Fruit fly (Drosophila melanogaster): ENCODE results near the gene Mcm10.

Mcm10 gene

DNA sequence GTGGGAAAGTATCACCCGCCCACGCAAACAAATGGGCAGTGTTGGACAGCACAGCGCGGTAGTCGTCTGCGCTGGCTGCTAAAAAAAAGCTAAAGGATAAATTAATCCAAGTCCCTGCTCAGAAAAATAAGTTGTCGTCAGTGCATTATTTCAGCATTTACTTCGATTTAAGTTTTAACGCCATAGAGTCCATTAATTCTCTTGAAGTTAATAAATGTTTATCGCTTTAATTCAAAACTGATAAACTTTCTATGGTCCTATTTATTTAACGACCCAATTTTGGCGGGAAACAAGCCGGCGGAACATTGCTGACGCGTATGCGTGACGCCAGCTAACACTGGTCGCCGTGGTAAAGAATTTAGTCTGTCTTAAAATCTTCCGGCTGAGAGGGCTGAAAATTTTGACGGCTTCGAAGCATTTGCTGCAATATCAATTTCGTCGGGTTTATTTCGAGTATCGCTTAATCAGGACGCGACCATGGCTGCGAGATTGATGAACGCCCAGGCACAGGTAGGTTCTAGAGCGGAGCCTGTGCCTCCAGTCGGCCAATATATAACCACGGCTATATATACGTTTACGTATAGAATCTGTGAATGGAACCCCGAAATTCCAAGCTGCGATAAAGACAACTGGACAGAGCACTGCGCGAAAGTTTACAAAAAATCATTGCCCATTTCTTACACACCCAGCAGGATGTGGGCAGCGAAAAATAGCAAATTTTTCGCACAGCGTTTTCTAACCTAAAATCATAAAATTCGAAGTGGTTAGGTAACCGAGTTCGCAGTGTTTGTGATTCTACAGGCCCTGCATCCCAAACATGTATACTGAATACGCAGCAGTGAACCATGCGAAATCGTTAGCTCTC, 11.2 kb upstream of the Mcm10 start, which contains the start of the genes mAcon1, CG43345 and CG43346 (continued):
- TF ChIP-seq HLH54F (GFP tag; optimal IDR thresholded peaks at IDR 0.05) (peak; percentile 93), CG12659 (GFP tag; optimal IDR thresholded peaks at IDR 0.05) (peak; percentile 90), Neu2 (GFP tag; optimal IDR thresholded peaks at IDR 0.05; ENCODE audit: borderline replicate concordance) (peak; percentile 45), NfI (GFP tag; optimal IDR thresholded peaks at IDR 0.05) (peak; percentile 86), ttk (GFP tag; IDR thresholded peaks at IDR 0.05) (no peak), CG8359 (GFP tag; optimal IDR thresholded peaks at IDR 0.05; ENCODE audit: borderline replicate concordance) (peak; percentile 24), Dek (tag; optimal IDR thresholded peaks at IDR 0.05) (peak; percentile 74), CG8478 (optimal IDR thresholded peaks at IDR 0.05) (no peak), nmo (GFP tag; optimal IDR thresholded peaks at IDR 0.05) (peak; percentile 87), psq (GFP tag; optimal IDR thresholded peaks at IDR 0.05) (peak; percentile 6), slp2 (GFP tag; optimal IDR thresholded peaks at IDR 0.05) (peak; percentile 76), CTCF (GFP tag; optimal IDR thresholded peaks at IDR 0.05) (peak; percentile 21), ems (GFP tag; optimal IDR thresholded peaks at IDR 0.05) (peak; percentile 87), sqz (GFP tag; optimal IDR thresholded peaks at IDR 0.05) (no peak), tll (GFP tag; optimal IDR thresholded peaks at IDR 0.05) (peak; percentile 15 to 83), Nf-YC (tag; optimal IDR thresholded peaks at IDR 0.05) (no peak), cwo (GFP tag; optimal IDR thresholded peaks at IDR 0.05) (peak; percentile 68), Xrp1 (GFP tag; IDR thresholded peaks at IDR 0.05) (peak; percentile 79), CG8765 (GFP tag; IDR thresholded peaks at IDR 0.05) (peak; percentile 19; the same call in 1 of the 2 replicates), Adf1 (GFP tag; IDR thresholded peaks at IDR 0.05) (peak; percentile 32), cad (GFP tag; optimal IDR thresholded peaks at IDR 0.05) (no peak), CG15601 (tag; optimal IDR thresholded peaks at IDR 0.05) (no peak), ATbp (GFP tag; optimal IDR thresholded peaks at IDR 0.05) (peak; percentile 43), nerfin-2 (GFP tag; IDR thresholded peaks at IDR 0.05; ENCODE audit: partially characterized antibody) (no peak), Ravus (GFP tag; IDR thresholded peaks at IDR 0.05) (no peak), CG10543 (GFP tag; optimal IDR thresholded peaks at IDR 0.05) (peak; percentile 92), pum (GFP tag; optimal IDR thresholded peaks at IDR 0.05) (peak; percentile 90), CG17568 (GFP tag; optimal IDR thresholded peaks at IDR 0.05) (no peak), pho (GFP tag; optimal IDR thresholded peaks at IDR 0.05) (peak; percentile 94), Sin3A (optimal IDR thresholded peaks at IDR 0.05) (peak; percentile 97), kay (GFP tag; optimal IDR thresholded peaks at IDR 0.05) (peak; percentile 58), pfk (GFP tag; optimal IDR thresholded peaks at IDR 0.05) (peak; percentile 6), CG8944 (GFP tag; optimal IDR thresholded peaks at IDR 0.05) (peak; percentile 88), chm (GFP tag; IDR thresholded peaks at IDR 0.05) (peak; percentile 6; the same call in 1 of the 2 replicates), CG17385 (GFP tag; optimal IDR thresholded peaks at IDR 0.05) (peak; percentile 75), MBD-R2 (GFP tag; IDR thresholded peaks at IDR 0.05) (peak; percentile 76), zfh1 (GFP tag; IDR thresholded peaks at IDR 0.05) (peak; percentile 48; the same call in 1 of the 3 replicates), gsb (GFP tag; IDR thresholded peaks at IDR 0.05) (no peak), fru (optimal IDR thresholded peaks at IDR 0.05) (no peak), Eip74EF (GFP tag; optimal IDR thresholded peaks at IDR 0.05) (no peak), Bgb (GFP tag; IDR thresholded peaks at IDR 0.05; ENCODE audit: partially characterized antibody) (0 out of 2 replicates have a peak, but pooled peaks have one; percentile 10), gt (GFP tag; IDR thresholded peaks at IDR 0.05) (no peak), CG6689 (GFP tag; IDR thresholded peaks at IDR 0.05) (peak; percentile 51; the same call in 1 of the 2 replicates), Sox102F (GFP tag; optimal IDR thresholded peaks at IDR 0.05) (no peak), CG10274 (GFP tag; optimal IDR thresholded peaks at IDR 0.05) (peak; percentile 53), CG11560 (tag; IDR thresholded peaks at IDR 0.05) (peak; percentile 55; the same call in 1 of the 3 replicates), Gsc (GFP tag; IDR thresholded peaks at IDR 0.05) (0 out of 2 replicates have a peak, but pooled peaks have one; percentile 8), CG17612 (GFP tag; IDR thresholded peaks at IDR 0.05) (no peak), Dip2 (GFP tag; IDR thresholded peaks at IDR 0.05) (no peak), D19B (GFP tag; optimal IDR thresholded peaks at IDR 0.05) (peak; percentile 66)
